Fruit fly (Drosophila melanogaster): ENCODE data around the gene CG5001.

The CG5001 gene

dm6 chr2L:1177522-1177921, 8.0 kb upstream of the CG5001 start, which contains the start of gene CG4896 (continued):
- TF ChIP-seq dimm (GFP tag; IDR thresholded peaks at IDR 0.05) (no peak), CG6791 (GFP tag; IDR thresholded peaks at IDR 0.05; ENCODE audit: partially characterized antibody) (peak; percentile 69), Rx (GFP tag; IDR thresholded peaks at IDR 0.05) (no peak), CG8359 (GFP tag; optimal IDR thresholded peaks at IDR 0.05; ENCODE audit: borderline replicate concordance) (no peak), bcd (GFP tag; optimal IDR thresholded peaks at IDR 0.05) (no peak), MTF-1 (GFP tag; optimal IDR thresholded peaks at IDR 0.05; ENCODE audit: borderline replicate concordance) (no peak), CG6254 (GFP tag; optimal IDR thresholded peaks at IDR 0.05) (no peak), D19B (GFP tag; optimal IDR thresholded peaks at IDR 0.05) (no peak), Aef1 (GFP tag; IDR thresholded peaks at IDR 0.05) (no peak), CG17612 (GFP tag; IDR thresholded peaks at IDR 0.05) (no peak), CG6689 (GFP tag; IDR thresholded peaks at IDR 0.05) (no peak), CG8765 (GFP tag; IDR thresholded peaks at IDR 0.05) (no peak), vnd (GFP tag; IDR thresholded peaks at IDR 0.05; ENCODE audit: partially characterized antibody) (peak; percentile 38; the same call in 1 of the 3 replicates), shn (GFP tag; optimal IDR thresholded peaks at IDR 0.05) (peak; percentile 10), pfk (GFP tag; optimal IDR thresholded peaks at IDR 0.05) (no peak), crol (GFP tag; IDR thresholded peaks at IDR 0.05) (no peak), kni (GFP tag; optimal IDR thresholded peaks at IDR 0.05) (no peak), ERR (GFP tag; optimal IDR thresholded peaks at IDR 0.05) (no peak), CG3847 (GFP tag; IDR thresholded peaks at IDR 0.05) (peak; percentile 37), grau (tag; optimal IDR thresholded peaks at IDR 0.05) (no peak), crp (GFP tag; optimal IDR thresholded peaks at IDR 0.05) (no peak), CG4404 (GFP tag; IDR thresholded peaks at IDR 0.05) (no peak), h (optimal IDR thresholded peaks at IDR 0.05) (no peak), CG3838 (GFP tag; optimal IDR thresholded peaks at IDR 0.05) (no peak), Trl (optimal IDR thresholded peaks at IDR 0.05) (no peak), Trl (GFP tag; optimal IDR thresholded peaks at IDR 0.05) (peak; percentile 17), CG31224 (GFP tag; IDR thresholded peaks at IDR 0.05) (no peak), Taf1 (GFP tag; IDR thresholded peaks at IDR 0.05) (no peak), ranshi (GFP tag; IDR thresholded peaks at IDR 0.05) (no peak), CG13775 (GFP tag; optimal IDR thresholded peaks at IDR 0.05) (no peak), CG12659 (GFP tag; optimal IDR thresholded peaks at IDR 0.05) (peak; percentile 41), Fer2 (tag; optimal IDR thresholded peaks at IDR 0.05) (no peak), CG31388 (GFP tag; optimal IDR thresholded peaks at IDR 0.05) (no peak), NC2β (GFP tag; optimal IDR thresholded peaks at IDR 0.05) (no peak), peb (GFP tag; IDR thresholded peaks at IDR 0.05) (no peak), CG32772 (GFP tag; IDR thresholded peaks at IDR 0.05) (no peak; the same call in 1 of the 2 replicates), btn (GFP tag; optimal IDR thresholded peaks at IDR 0.05) (no peak), CG32767 (GFP tag; IDR thresholded peaks at IDR 0.05) (no peak), Stat92E (GFP tag; optimal IDR thresholded peaks at IDR 0.05) (no peak), CG4730 (GFP tag; IDR thresholded peaks at IDR 0.05) (no peak), mirr (GFP tag; optimal IDR thresholded peaks at IDR 0.05) (no peak), slou (GFP tag; optimal IDR thresholded peaks at IDR 0.05) (no peak), Optix (GFP tag; IDR thresholded peaks at IDR 0.05) (no peak), hbn (GFP tag; IDR thresholded peaks at IDR 0.05; ENCODE audit: partially characterized antibody) (peak; percentile 36; the same call in 1 of the 2 replicates), Atf-2 (GFP tag; optimal IDR thresholded peaks at IDR 0.05) (no peak), al (GFP tag; IDR thresholded peaks at IDR 0.05) (no peak), CG6175 (GFP tag; IDR thresholded peaks at IDR 0.05) (no peak), Doc2 (GFP tag; IDR thresholded peaks at IDR 0.05) (no peak), B-H2 (GFP tag; optimal IDR thresholded peaks at IDR 0.05) (no peak), Gsc (GFP tag; IDR thresholded peaks at IDR 0.05) (no peak), CG32532 (GFP tag; IDR thresholded peaks at IDR 0.05) (no peak), CG10654 (GFP tag; optimal IDR thresholded peaks at IDR 0.05) (no peak), grn (GFP tag; optimal IDR thresholded peaks at IDR 0.05) (no peak)

Data from whole organism, embryonic.